Worm (Caenorhabditis elegans) whole organism, L4/young adult: ENCODE data around the gene inx-2.

Source experiments
- W03F9.2 ChIP-seq: fragments of 150-350 bp; optimal IDR thresholded peaks from 2 replicates; lab custom pipeline; 2014; ENCODE audit warnings: missing biosample characterization, missing genetic modification characterization
- dao-5 ChIP-seq: sonication (generic microtip); optimal IDR thresholded peaks from 2 replicates; lab custom pipeline; 2016; ENCODE audit warnings: missing genotype, missing genetic modification characterization, moderate library complexity, missing compliant biosample characterization
- him-1 ChIP-seq: sonication (generic microtip); optimal IDR thresholded peaks from 2 replicates; lab custom pipeline; 2016; ENCODE audit warnings: missing genotype, missing genetic modification reagents, missing genetic modification characterization, missing compliant biosample characterization

DNA sequence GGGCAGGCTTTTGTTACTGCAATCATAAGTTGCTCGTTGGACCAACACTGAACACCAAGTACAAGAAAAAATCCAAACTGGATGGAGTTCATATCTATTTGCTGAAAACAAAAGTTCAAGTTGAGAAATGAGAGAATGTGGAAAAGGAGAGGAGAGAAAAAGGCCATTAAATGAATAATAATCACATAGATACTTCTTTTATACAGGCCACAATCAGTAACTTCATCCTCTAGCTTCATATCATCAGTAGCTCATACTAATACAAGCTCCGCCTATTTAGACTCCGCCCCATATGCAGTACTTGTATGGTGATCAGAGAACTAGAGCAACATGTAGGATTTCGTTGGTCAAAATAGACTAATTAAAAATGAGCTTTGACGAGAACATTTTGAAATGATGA, 17.3 kb downstream of the inx-2 start, which contains the start of gene F38B2.2:
- TF ChIP-seq him-1 (tag; lab: Kevin White, UChicago) = no peak
- TF ChIP-seq dao-5 (tag; lab: Kevin White, UChicago) = no peak
- no peak for TF ChIP-seq W03F9.2 (tag; lab: Kevin White, UChicago)
